Worm (Caenorhabditis elegans): Measurements from ENCODE around the gene zyg-9.

DNA sequence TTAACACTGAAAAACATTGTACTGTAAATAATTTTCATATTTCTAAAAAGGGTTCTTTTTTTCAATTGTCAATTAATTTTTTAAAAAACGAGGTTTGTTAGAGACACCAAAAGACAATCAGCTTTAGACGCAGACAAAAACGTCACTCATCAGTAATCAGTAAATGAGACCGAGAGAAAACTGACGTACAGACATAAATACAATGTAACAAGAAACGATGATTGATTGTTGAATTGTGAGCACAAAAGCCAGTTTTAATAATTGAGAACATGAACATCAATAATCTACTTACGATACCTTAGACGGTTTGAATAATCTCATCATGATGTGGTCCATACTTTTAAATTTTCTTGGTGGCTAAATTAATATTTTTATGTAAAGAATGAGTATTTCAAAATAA, 49.1 kb downstream of the zyg-9 start:
- no peak for TF ChIP-seq tbx-11 (GFP tag; IDR thresholded peaks at IDR 0.05)
- TF ChIP-seq scrt-1 (GFP tag; IDR thresholded peaks at IDR 0.05), result no peak
- no peak for TF ChIP-seq flt-1 (GFP tag; IDR thresholded peaks at IDR 0.05)
- TF ChIP-seq ama-1 (optimal IDR thresholded peaks at IDR 0.05), result no peak
- TF ChIP-seq hmbx-1 (tag; optimal IDR thresholded peaks at IDR 0.05), result no peak
- no peak for TF ChIP-seq ceh-13 (GFP tag; optimal IDR thresholded peaks at IDR 0.05)
- no peak for TF ChIP-seq ets-7 (tag; optimal IDR thresholded peaks at IDR 0.05)
- no peak for TF ChIP-seq pes-1 (GFP tag; IDR thresholded peaks at IDR 0.05)
- no peak for TF ChIP-seq aly-1 (tag; optimal IDR thresholded peaks at IDR 0.05)
- TF ChIP-seq tbx-37 (GFP tag; conservative IDR thresholded peaks at IDR 0.05), result no peak
- TF ChIP-seq hnd-1 (tag; optimal IDR thresholded peaks at IDR 0.05), result no peak
- no peak for TF ChIP-seq F13C5.2 (tag; optimal IDR thresholded peaks at IDR 0.05)
- no peak for TF ChIP-seq ceh-36 (tag; optimal IDR thresholded peaks at IDR 0.05)
- TF ChIP-seq hmg-4 (GFP tag; optimal IDR thresholded peaks at IDR 0.05), result no peak
